Fruit fly (Drosophila melanogaster): ENCODE measurements around the gene mus302.

The mus302 gene

dm6 chr3L:16810512-16810911 is 31.0 kb upstream of the mus302 start:
- TF ChIP-seq CG33017 (tag; optimal IDR thresholded peaks at IDR 0.05): no peak

dm6 chr3L:16808139-16808538 is 28.6 kb upstream of the mus302 start:
- TF ChIP-seq CG11617 (GFP tag; optimal IDR thresholded peaks at IDR 0.05) (no peak), tj (GFP tag; optimal IDR thresholded peaks at IDR 0.05) (peak; percentile 4), CG12768 (GFP tag; optimal IDR thresholded peaks at IDR 0.05) (no peak), ovo (GFP tag; optimal IDR thresholded peaks at IDR 0.05) (peak; percentile 97), CG1620 (GFP tag; optimal IDR thresholded peaks at IDR 0.05) (peak; percentile 2), kay (GFP tag; ENCODE audit: borderline replicate concordance) (no peak), Mnt (GFP tag; optimal IDR thresholded peaks at IDR 0.05) (peak; percentile 99), CG33017 (tag; optimal IDR thresholded peaks at IDR 0.05) (no peak), pad (GFP tag; optimal IDR thresholded peaks at IDR 0.05) (no peak), cnc (optimal IDR thresholded peaks at IDR 0.05) (no peak), CG14711 (tag; optimal IDR thresholded peaks at IDR 0.05) (no peak), CG5204 (GFP tag; optimal IDR thresholded peaks at IDR 0.05) (no peak), CG7045 (GFP tag; optimal IDR thresholded peaks at IDR 0.05) (no peak), CG7101 (tag; optimal IDR thresholded peaks at IDR 0.05) (no peak), Hr96 (GFP tag; optimal IDR thresholded peaks at IDR 0.05) (no peak), Clk (GFP tag; optimal IDR thresholded peaks at IDR 0.05) (no peak), cic (GFP tag; optimal IDR thresholded peaks at IDR 0.05) (no peak), Crg-1 (GFP tag; optimal IDR thresholded peaks at IDR 0.05) (peak; percentile 45), bab1 (GFP tag; optimal IDR thresholded peaks at IDR 0.05) (peak; percentile 9), toe (GFP tag; optimal IDR thresholded peaks at IDR 0.05) (no peak)

dm6 chr3L:16807558-16807957 is 28.0 kb upstream of the mus302 start, which contains the start of gene CG9674:
Gene CG9674 (minus strand): TSS chr3L:16807731.
- TF ChIP-seq CG12768 (GFP tag; optimal IDR thresholded peaks at IDR 0.05) (no peak), CG33017 (tag; optimal IDR thresholded peaks at IDR 0.05) (no peak), CG14711 (tag; optimal IDR thresholded peaks at IDR 0.05) (no peak), CG1620 (GFP tag; optimal IDR thresholded peaks at IDR 0.05) (no peak), cic (GFP tag; optimal IDR thresholded peaks at IDR 0.05) (no peak), Clk (GFP tag; optimal IDR thresholded peaks at IDR 0.05) (no peak), CG5204 (GFP tag; optimal IDR thresholded peaks at IDR 0.05) (no peak), CG7101 (tag; optimal IDR thresholded peaks at IDR 0.05) (no peak), kay (GFP tag; ENCODE audit: borderline replicate concordance) (no peak), toe (GFP tag; optimal IDR thresholded peaks at IDR 0.05) (no peak), Crg-1 (GFP tag; optimal IDR thresholded peaks at IDR 0.05) (no peak), ovo (GFP tag; optimal IDR thresholded peaks at IDR 0.05) (no peak), CG11617 (GFP tag; optimal IDR thresholded peaks at IDR 0.05) (no peak), bab1 (GFP tag; optimal IDR thresholded peaks at IDR 0.05) (no peak), tj (GFP tag; optimal IDR thresholded peaks at IDR 0.05) (no peak)

DNA sequence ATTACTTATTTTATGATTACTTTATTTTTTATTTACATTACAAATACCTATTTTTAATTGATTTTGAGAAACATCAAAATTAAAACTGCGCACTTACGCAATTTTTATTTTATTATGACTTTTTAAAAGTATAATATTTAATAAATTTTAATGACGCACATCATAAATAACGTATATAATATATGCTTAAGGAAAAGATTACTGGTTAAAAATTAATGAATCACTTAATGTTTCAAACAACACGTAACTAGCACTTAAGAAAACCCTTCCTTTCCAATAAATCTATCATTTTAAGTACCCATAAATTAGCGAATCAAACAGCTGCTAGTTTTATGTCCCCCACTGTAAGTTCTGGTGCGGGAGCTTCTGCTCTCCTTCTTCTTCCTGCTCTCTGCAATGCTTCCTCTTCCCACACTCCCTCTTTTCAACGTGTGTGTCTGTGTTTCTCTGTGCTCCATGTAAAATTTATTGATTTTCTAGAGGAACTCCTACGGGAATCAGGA is 27.3 kb upstream of the mus302 start:
- TF ChIP-seq CG33017 (tag; optimal IDR thresholded peaks at IDR 0.05) (peak; percentile 53), CG7101 (tag; optimal IDR thresholded peaks at IDR 0.05) (peak; percentile 9), toe (GFP tag; optimal IDR thresholded peaks at IDR 0.05) (no peak), CG11617 (GFP tag; optimal IDR thresholded peaks at IDR 0.05) (peak; percentile 75), cnc (optimal IDR thresholded peaks at IDR 0.05) (no peak), kay (GFP tag; ENCODE audit: borderline replicate concordance) (no peak), CG14711 (tag; optimal IDR thresholded peaks at IDR 0.05) (no peak), CG7045 (GFP tag; optimal IDR thresholded peaks at IDR 0.05) (peak; percentile 76), ovo (GFP tag; optimal IDR thresholded peaks at IDR 0.05) (peak; percentile 5), Crg-1 (GFP tag; optimal IDR thresholded peaks at IDR 0.05) (no peak), CG5204 (GFP tag; optimal IDR thresholded peaks at IDR 0.05) (no peak), CG12768 (GFP tag; optimal IDR thresholded peaks at IDR 0.05) (peak; percentile 42), CG1620 (GFP tag; optimal IDR thresholded peaks at IDR 0.05) (no peak), pad (GFP tag; optimal IDR thresholded peaks at IDR 0.05) (no peak), Clk (GFP tag; optimal IDR thresholded peaks at IDR 0.05) (peak; percentile 7), bab1 (GFP tag; optimal IDR thresholded peaks at IDR 0.05) (no peak), tj (GFP tag; optimal IDR thresholded peaks at IDR 0.05) (no peak), Mnt (GFP tag; optimal IDR thresholded peaks at IDR 0.05) (no peak), Hr96 (GFP tag; optimal IDR thresholded peaks at IDR 0.05) (no peak), cic (GFP tag; optimal IDR thresholded peaks at IDR 0.05) (no peak)

- TF ChIP-seq CG5204 (GFP tag; optimal IDR thresholded peaks at IDR 0.05) (peak; percentile 54), CG14711 (tag; optimal IDR thresholded peaks at IDR 0.05) (peak; percentile 18), pad (GFP tag; optimal IDR thresholded peaks at IDR 0.05) (peak; percentile 65), CG7101 (tag; optimal IDR thresholded peaks at IDR 0.05) (peak; percentile 15), Clk (GFP tag; optimal IDR thresholded peaks at IDR 0.05) (no peak), cic (GFP tag; optimal IDR thresholded peaks at IDR 0.05) (no peak), Mnt (GFP tag; optimal IDR thresholded peaks at IDR 0.05) (no peak), CG7045 (GFP tag; optimal IDR thresholded peaks at IDR 0.05) (peak; percentile 60), tj (GFP tag; optimal IDR thresholded peaks at IDR 0.05) (no peak), kay (GFP tag; ENCODE audit: borderline replicate concordance) (peak; percentile 46), cnc (optimal IDR thresholded peaks at IDR 0.05) (no peak), Hr96 (GFP tag; optimal IDR thresholded peaks at IDR 0.05) (peak; percentile 46), CG33017 (tag; optimal IDR thresholded peaks at IDR 0.05) (peak; percentile 69), Crg-1 (GFP tag; optimal IDR thresholded peaks at IDR 0.05) (no peak)
These were observed 26.5 kb upstream of the mus302 start for dm6 chr3L:16805806-16806719.

All from whole organism, adult.